Worm (Caenorhabditis elegans): ENCODE data around the gene ZK1128.1.

- TF ChIP-seq ceh-22 (tag; optimal IDR thresholded peaks at IDR 0.05) (no peak), pha-2 (tag; optimal IDR thresholded peaks at IDR 0.05) (no peak), ets-4 (tag; optimal IDR thresholded peaks at IDR 0.05) (no peak), lin-11 (tag; optimal IDR thresholded peaks at IDR 0.05) (no peak), ama-1 (optimal IDR thresholded peaks at IDR 0.05) (no peak)
Measured at ce11 chrIII:10093093-10093492, 21.5 kb downstream of the ZK1128.1 start.
